Worm (Caenorhabditis elegans): Measurements from ENCODE around the gene snb-7.

DNA sequence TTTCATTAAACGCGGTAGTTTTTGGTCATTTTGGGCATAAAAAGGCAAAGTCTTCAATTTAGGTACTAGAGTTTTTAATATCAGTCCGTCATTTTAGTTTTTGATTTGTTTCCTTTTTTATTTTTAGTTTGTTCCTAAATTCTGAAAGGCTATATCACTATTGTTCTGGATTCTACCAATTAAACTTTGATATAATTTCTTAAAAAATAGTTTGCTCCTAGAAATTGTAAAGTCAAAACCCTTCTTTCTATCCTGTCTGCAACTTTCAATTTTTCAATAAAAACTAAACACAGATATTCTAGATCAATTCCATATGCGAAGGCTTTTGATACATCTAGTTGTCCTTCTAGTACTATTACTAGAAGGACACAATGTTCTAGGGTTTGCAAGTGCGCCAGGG lies 12.4 kb downstream of the snb-7 start, which contains the start of gene K08E7.5:
- TF ChIP-seq W03F9.2 (tag; optimal IDR thresholded peaks at IDR 0.05): no peak
- TF ChIP-seq him-1 (tag; optimal IDR thresholded peaks at IDR 0.05): no peak

Measured in whole organism, L4/young adult.